Fruit fly (Drosophila melanogaster) whole organism, embryonic: Measurements from ENCODE around the gene geko.

Experiments used
- Antp ChIP-seq: fragments of 200-800 bp; sonication (Bioruptor generic); optimal IDR thresholded peaks from 3 replicates; lab custom pipeline; 2016; ENCODE audit warnings: missing biosample characterization, missing genetic modification characterization
- CG12299 ChIP-seq: fragments of 200-800 bp; sonication (Bioruptor generic); optimal IDR thresholded peaks from 2 replicates; lab custom pipeline; 2018; ENCODE audit warnings: missing biosample characterization, mild to moderate bottlenecking, missing genetic modification characterization
- CG12769 ChIP-seq: fragments of 200-800 bp; sonication (Bioruptor generic); optimal IDR thresholded peaks from 2 replicates; lab custom pipeline; 2019; ENCODE audit warnings: missing biosample characterization, mild to moderate bottlenecking, missing genetic modification characterization, moderate library complexity
- CG15479 ChIP-seq: fragments of 200-800 bp; sonication (Bioruptor generic); optimal IDR thresholded peaks from 3 replicates; lab custom pipeline; 2019; ENCODE audit warnings: missing biosample characterization, mild to moderate bottlenecking, missing genetic modification characterization, moderate library complexity
- CG15696 ChIP-seq: fragments of 200-800 bp; sonication (Bioruptor generic); optimal IDR thresholded peaks from 2 replicates; lab custom pipeline; 2019; ENCODE audit warnings: missing biosample characterization, mild to moderate bottlenecking, missing genetic modification characterization, moderate library complexity
- CG18599 ChIP-seq: fragments of 200-800 bp; sonication (Bioruptor generic); optimal IDR thresholded peaks from 3 replicates; lab custom pipeline; 2017; ENCODE audit warnings: missing biosample characterization, missing genetic modification characterization, mild to moderate bottlenecking, moderate library complexity, missing genetic modification reagents
- CG42726 ChIP-seq: fragments of 200-800 bp; sonication (Bioruptor generic); IDR thresholded peaks from 2 replicates; pipeline ENCODE4 v1.3.6; 2022; ENCODE audit warnings: missing biosample characterization, missing genetic modification characterization; ENCODE audit not compliant: partially characterized antibody
- CG8765 ChIP-seq: fragments of 200-800 bp; sonication (Bioruptor generic); IDR thresholded peaks from 2 replicates; pipeline ENCODE4 v1.3.6; 2022; ENCODE audit warnings: missing biosample characterization, missing genetic modification characterization
- D ChIP-seq, 2 experiments: fragments of 200-800 bp in 1 of 2; fragments of >200 bp in 1 of 2; sonication (Bioruptor generic) in 1 of 2; optimal IDR thresholded peaks; 2 replicates in 1 of 2; 3 replicates in 1 of 2; lab custom pipeline; 2017; ENCODE audit warnings: mild to moderate bottlenecking in 1 of 2, missing biosample characterization in 1 of 2, missing genetic modification characterization in 1 of 2, missing genetic modification reagents in 1 of 2
- D19A ChIP-seq: fragments of 200-800 bp; optimal IDR thresholded peaks from 3 replicates; lab custom pipeline; 2019; ENCODE audit warnings: missing biosample characterization, mild to moderate bottlenecking, missing genetic modification characterization, moderate library complexity
- Ets65A ChIP-seq: fragments of 200-800 bp; sonication (Bioruptor generic); peaks from one replicate; lab custom pipeline; 2016; ENCODE audit warnings: missing biosample characterization, missing genetic modification characterization
- Gug ChIP-seq: fragments of 200-800 bp; sonication (Bioruptor generic); IDR thresholded peaks from 4 replicates; pipeline ENCODE4 v1.3.6; 2022; ENCODE audit warnings: missing biosample characterization, missing genetic modification characterization
- Mrtf ChIP-seq: fragments of 200-800 bp; sonication (Bioruptor generic); IDR thresholded peaks from 3 replicates; pipeline ENCODE4 v1.3.6; 2022; ENCODE audit warnings: missing biosample characterization, missing genetic modification characterization
- Six4 ChIP-seq: fragments of 200-800 bp; sonication (Bioruptor generic); optimal IDR thresholded peaks from 2 replicates; lab custom pipeline; 2016; ENCODE audit warnings: missing biosample characterization, missing genetic modification characterization
- Xrp1 ChIP-seq: fragments of 200-800 bp; sonication (Bioruptor generic); IDR thresholded peaks from 2 replicates; pipeline ENCODE4 v1.3.6; 2022; ENCODE audit warnings: missing biosample characterization, missing genetic modification characterization
- ac ChIP-seq: fragments of 200-800 bp; sonication (Bioruptor generic); optimal IDR thresholded peaks from 3 replicates; lab custom pipeline; 2017; ENCODE audit warnings: missing biosample characterization, mild to moderate bottlenecking, missing genetic modification characterization
- ash1 ChIP-seq: fragments of 200-800 bp; sonication (Bioruptor generic); optimal IDR thresholded peaks from 2 replicates; lab custom pipeline; 2018; ENCODE audit warnings: missing biosample characterization, mild to moderate bottlenecking, missing genetic modification characterization
- az2 ChIP-seq: fragments of 200-800 bp; sonication (Bioruptor generic); optimal IDR thresholded peaks from 3 replicates; lab custom pipeline; 2016; ENCODE audit warnings: missing biosample characterization, missing genetic modification characterization
- bbx ChIP-seq: fragments of 200-800 bp; sonication (Bioruptor generic); IDR thresholded peaks from 2 replicates; pipeline ENCODE4 v1.3.6; 2022; ENCODE audit warnings: missing biosample characterization, missing genetic modification characterization; ENCODE audit not compliant: partially characterized antibody
- cad ChIP-seq: fragments of >200 bp; optimal IDR thresholded peaks from 2 replicates; lab custom pipeline; 2017; ENCODE audit warnings: missing biosample characterization, missing genetic modification characterization
- ci ChIP-seq: fragments of 200-800 bp; sonication (Bioruptor generic); IDR thresholded peaks from 3 replicates; pipeline ENCODE4 v1.3.6; 2022; ENCODE audit warnings: missing biosample characterization, missing genetic modification characterization
- crc ChIP-seq: fragments of 200-800 bp; sonication (Bioruptor generic); optimal IDR thresholded peaks from 2 replicates; lab custom pipeline; 2016; ENCODE audit warnings: missing biosample characterization, missing genetic modification characterization
- croc ChIP-seq: fragments of 200-800 bp; sonication (Bioruptor generic); conservative IDR thresholded peaks from 3 replicates; pipeline ENCODE4 v1.3.6; 2022; ENCODE audit warnings: missing biosample characterization, missing genetic modification characterization
- cwo ChIP-seq: fragments of 200-800 bp; sonication (Bioruptor generic); optimal IDR thresholded peaks from 3 replicates; lab custom pipeline; 2017; ENCODE audit warnings: missing biosample characterization, missing genetic modification characterization, mild to moderate bottlenecking, moderate library complexity, missing genetic modification reagents
- mam ChIP-seq: fragments of 200-800 bp; sonication (Bioruptor generic); optimal IDR thresholded peaks from 3 replicates; lab custom pipeline; 2016; ENCODE audit warnings: missing biosample characterization, missing genetic modification characterization
- p53 ChIP-seq: fragments of 200-800 bp; sonication (Bioruptor generic); optimal IDR thresholded peaks from 2 replicates; lab custom pipeline; 2016; ENCODE audit warnings: missing biosample characterization, missing genetic modification characterization
- pfk ChIP-seq: fragments of 200-800 bp; sonication (Bioruptor generic); optimal IDR thresholded peaks from 2 replicates; lab custom pipeline; 2018; ENCODE audit warnings: missing biosample characterization, mild to moderate bottlenecking, missing genetic modification characterization, moderate library complexity
- sens ChIP-seq: fragments of 200-800 bp; sonication (Bioruptor generic); peaks from one replicate; lab custom pipeline; 2016; ENCODE audit warnings: missing biosample characterization, missing genetic modification characterization
- shn ChIP-seq: fragments of 200-800 bp; sonication (Bioruptor generic); optimal IDR thresholded peaks from 3 replicates; lab custom pipeline; 2016; ENCODE audit warnings: missing biosample characterization, missing genetic modification characterization
- tll ChIP-seq, 2 experiments: fragments of 200-800 bp in 1 of 2; fragments of >200 bp in 1 of 2; sonication (Bioruptor generic) in 1 of 2; optimal IDR thresholded peaks; 2 replicates each; lab custom pipeline; 2017 to 2019; ENCODE audit warnings: missing biosample characterization in 2 of 2, missing genetic modification characterization in 2 of 2, mild to moderate bottlenecking in 1 of 2, moderate library complexity in 1 of 2
- usp ChIP-seq: fragments of >200 bp; optimal IDR thresholded peaks from 2 replicates; lab custom pipeline; 2017; ENCODE audit warnings: missing biosample characterization, missing genetic modification characterization
- vfl ChIP-seq: fragments of 200-800 bp; sonication (Bioruptor generic); optimal IDR thresholded peaks from 2 replicates; lab custom pipeline; 2016; ENCODE audit warnings: missing biosample characterization, missing genetic modification characterization
- vnd ChIP-seq: fragments of 200-800 bp; sonication (Bioruptor generic); IDR thresholded peaks from 3 replicates; pipeline ENCODE4 v1.3.6; 2022; ENCODE audit warnings: missing biosample characterization, missing genetic modification characterization; ENCODE audit not compliant: partially characterized antibody
- zen ChIP-seq: fragments of 200-800 bp; sonication (Bioruptor generic); optimal IDR thresholded peaks from 3 replicates; lab custom pipeline; 2018; ENCODE audit warnings: missing biosample characterization, mild to moderate bottlenecking, missing genetic modification characterization, moderate library complexity
- zf30C ChIP-seq: fragments of 200-800 bp; sonication (Bioruptor generic); optimal IDR thresholded peaks from 3 replicates; lab custom pipeline; 2018; ENCODE audit warnings: missing biosample characterization, mild to moderate bottlenecking, missing genetic modification characterization

Gene geko

dm6 chr3L:18121889-18122288 is 17.3 kb upstream of the geko start, which contains the start of gene CG42853:
TSS of gene CG42853 (minus strand) at chr3L:18121989.
- TF ChIP-seq ac (no peak), CG15696 (no peak), vfl (GFP tag; lab: Kevin White, UChicago) (no peak), az2 (GFP tag; lab: Kevin White, UChicago) (no peak), CG18599 (no peak), CG8765 (GFP tag; lab: Robert Waterston, UW) (no peak), CG42726 (GFP tag; lab: Robert Waterston, UW) (no peak), crc (GFP tag; lab: Kevin White, UChicago) (no peak), Antp (GFP tag; lab: Kevin White, UChicago) (no peak), mam (GFP tag; lab: Kevin White, UChicago) (no peak), bbx (no peak), usp (GFP tag; lab: Kevin White, UChicago) (no peak), pfk (GFP tag; lab: Kevin White, UChicago) (no peak), ci (GFP tag; lab: Robert Waterston, UW) (no peak), Six4 (GFP tag; lab: Kevin White, UChicago) (no peak), Gug (no peak), croc (no peak)
- TF ChIP-seq, all 482 proteins: peak for 0

dm6 chr3L:18124138-18124537 is 15.1 kb upstream of the geko start:
- TF ChIP-seq Ets65A (GFP tag; lab: Kevin White, UChicago) (peak; percentile 38), Mrtf (GFP tag; lab: Robert Waterston, UW) (0 out of 3 replicates have a peak, but pooled peaks have one; percentile 20), CG12299 (no peak)

dm6 chr3L:18132589-18132988 is 6.6 kb upstream of the geko start, which contains the start of gene Cyp312a1:
TSS of gene Cyp312a1 (minus strand) at chr3L:18132689.
- no peak for TF ChIP-seq shn (GFP tag; lab: Kevin White, UChicago)
- TF ChIP-seq cwo = no peak
- TF ChIP-seq ash1 (GFP tag; lab: Kevin White, UChicago) = no peak
- no peak for TF ChIP-seq p53 (GFP tag; lab: Kevin White, UChicago)

dm6 chr3L:18137197-18137596 is 2.0 kb upstream of the geko start:
- TF ChIP-seq Antp (GFP tag; lab: Kevin White, UChicago) (no peak), sens (peak; percentile 32), D19A (tag; lab: Kevin White, UChicago) (peak; percentile 73), Xrp1 (GFP tag; lab: Robert Waterston, UW) (0 out of 2 replicates have a peak, but pooled peaks have one; percentile 6), vnd (GFP tag; lab: Robert Waterston, UW) (no peak)
- TF ChIP-seq, all 482 proteins: peak for 3

dm6 chr3L:18138280-18138679 is 922 bp upstream of the geko start:
- TF ChIP-seq D (optimal IDR thresholded peaks at IDR 0.05; lab: Kevin White, UChicago) (no peak), D (GFP tag; optimal IDR thresholded peaks at IDR 0.05; lab: Kevin White, UChicago) (no peak), CG15479 (GFP tag; lab: Kevin White, UChicago) (peak; percentile 40), CG12769 (tag; lab: Kevin White, UChicago) (no peak), ac (peak; percentile 40), tll (GFP tag; optimal IDR thresholded peaks at IDR 0.05; lab: Kevin White, UChicago) (peak in 1 of 2 experiments; percentile 77), zen (peak; percentile 84), cad (peak; percentile 96), zf30C (no peak)
